Worm (Caenorhabditis elegans) whole organism, midembryonic: ENCODE data around the gene svh-1.

ENCODE experiments used
- T22C8.4 ChIP-seq: fragments of 200-800 bp; sonication (Bioruptor generic); IDR thresholded peaks from 2 replicates; pipeline ENCODE4 v1.3.6; 2022; ENCODE audit warnings: missing genetic modification characterization, missing compliant biosample characterization
- cog-1 ChIP-seq: sonication (generic microtip); optimal IDR thresholded peaks from 2 replicates; lab custom pipeline; 2016; ENCODE audit warnings: missing genetic modification characterization, missing compliant biosample characterization
- flt-1 ChIP-seq: fragments of 200-800 bp; sonication (Bioruptor generic); IDR thresholded peaks from 2 replicates; pipeline ENCODE4 v1.3.6; 2022; ENCODE audit warnings: missing genetic modification characterization, missing compliant biosample characterization
- klf-2 ChIP-seq: fragments of 200-800 bp; sonication (Bioruptor generic); conservative IDR thresholded peaks from 2 replicates; pipeline ENCODE4 v1.3.6; 2022; ENCODE audit warnings: missing genetic modification reagents, missing genetic modification characterization, missing compliant biosample characterization
- med-1 ChIP-seq: sonication (generic microtip); optimal IDR thresholded peaks from 2 replicates; lab custom pipeline; 2017; ENCODE audit warnings: missing genetic modification characterization, mild to moderate bottlenecking, missing compliant biosample characterization, antibody characterized with exemption, missing genetic modification reagents; ENCODE audit not compliant: insufficient read depth
- ref-1 ChIP-seq: fragments of 200-800 bp; sonication (Bioruptor generic); conservative IDR thresholded peaks from 2 replicates; pipeline ENCODE4 v1.3.6; 2022; ENCODE audit warnings: missing genetic modification reagents, missing genetic modification characterization, missing compliant biosample characterization
- tab-1 ChIP-seq: fragments of 200-800 bp; sonication (Bioruptor generic); IDR thresholded peaks from 2 replicates; pipeline ENCODE4 v1.3.6; 2022; ENCODE audit warnings: missing genetic modification characterization, missing compliant biosample characterization
- ztf-23 ChIP-seq: fragments of 200-800 bp; sonication (Bioruptor generic); IDR thresholded peaks from 2 replicates; pipeline ENCODE4 v1.3.6; 2022; ENCODE audit warnings: missing genetic modification reagents, missing genetic modification characterization, missing compliant biosample characterization
- ztf-29 ChIP-seq: fragments of 200-800 bp; sonication (Bioruptor generic); IDR thresholded peaks from 2 replicates; pipeline ENCODE4 v1.3.6; 2022; ENCODE audit warnings: missing genetic modification reagents, missing genetic modification characterization, missing compliant biosample characterization

svh-1 gene

DNA sequence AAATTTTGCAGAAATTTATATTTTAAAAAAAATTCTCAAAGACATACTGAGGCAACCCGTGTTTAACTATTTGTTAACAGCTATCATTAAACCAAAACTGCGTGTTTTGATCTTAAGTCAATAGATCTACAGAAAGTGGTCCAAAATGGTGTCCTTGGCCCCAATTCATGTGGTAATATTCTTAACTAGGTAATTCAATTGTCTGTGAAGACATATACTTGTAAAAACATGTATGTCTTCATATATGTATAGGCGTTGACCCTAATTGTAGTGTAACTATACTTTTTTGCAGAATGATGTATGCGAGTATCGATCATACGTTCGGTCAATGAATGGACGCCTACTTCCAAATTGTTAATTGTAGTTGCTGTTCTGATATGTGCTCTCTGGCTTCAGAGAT, 36.7 kb upstream of the svh-1 start, which contains the start of gene C07G1.15:
Gene C07G1.15, plus strand, starts transcription at position 301 of the 400 bp plus-strand sequence.
- no peak for TF ChIP-seq ztf-23
- no peak for TF ChIP-seq med-1 (GFP tag; lab: Kevin White, UChicago)
- no peak for TF ChIP-seq flt-1 (GFP tag; lab: Robert Waterston, UW)
- no peak for TF ChIP-seq tab-1 (GFP tag; lab: Robert Waterston, UW)
- no peak for TF ChIP-seq cog-1
- TF ChIP-seq T22C8.4 (GFP tag; lab: Robert Waterston, UW), result no peak

- TF ChIP-seq cog-1 (peak; percentile 57), tab-1 (GFP tag; lab: Robert Waterston, UW) (no peak)
Observed at ce11 chrIV:8170264-8170663, 36.1 kb upstream of the svh-1 start.

DNA sequence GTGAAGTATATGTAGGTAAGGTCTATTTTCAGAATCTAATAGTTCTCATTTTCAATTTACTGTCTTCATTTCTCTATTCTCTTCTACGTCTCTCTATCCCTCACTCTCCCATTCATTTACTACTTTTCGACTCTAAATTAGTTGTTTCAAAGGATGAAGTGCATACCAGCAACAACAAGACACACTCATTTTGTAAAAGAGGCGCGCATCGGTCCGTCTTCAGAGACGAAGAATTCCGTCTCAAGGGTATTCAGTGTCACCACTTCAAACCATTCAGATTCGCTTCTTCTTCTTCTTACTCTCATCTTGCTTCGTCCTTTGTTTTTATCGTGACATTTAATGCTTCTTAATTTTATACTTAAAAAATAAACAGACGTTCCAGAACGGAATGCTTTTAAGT, 35.0 kb upstream of the svh-1 start:
- TF ChIP-seq T22C8.4 (GFP tag; lab: Robert Waterston, UW) (no peak), flt-1 (GFP tag; lab: Robert Waterston, UW) (no peak), med-1 (GFP tag; lab: Kevin White, UChicago) (no peak), tab-1 (GFP tag; lab: Robert Waterston, UW) (no peak), ref-1 (GFP tag; lab: Robert Waterston, UW) (no peak), ztf-29 (GFP tag; lab: Robert Waterston, UW) (no peak), cog-1 (no peak), klf-2 (no peak)

ce11 chrIV:8173610-8174009, 32.8 kb upstream of the svh-1 start:
- no peak for TF ChIP-seq klf-2
- TF ChIP-seq med-1 (GFP tag; lab: Kevin White, UChicago), result no peak
- no peak for TF ChIP-seq tab-1 (GFP tag; lab: Robert Waterston, UW)
- no peak for TF ChIP-seq ztf-23
- no peak for TF ChIP-seq flt-1 (GFP tag; lab: Robert Waterston, UW)
- no peak for TF ChIP-seq ref-1 (GFP tag; lab: Robert Waterston, UW)
- no peak for TF ChIP-seq ztf-29 (GFP tag; lab: Robert Waterston, UW)
- TF ChIP-seq cog-1, result no peak
- no peak for TF ChIP-seq T22C8.4 (GFP tag; lab: Robert Waterston, UW)

DNA sequence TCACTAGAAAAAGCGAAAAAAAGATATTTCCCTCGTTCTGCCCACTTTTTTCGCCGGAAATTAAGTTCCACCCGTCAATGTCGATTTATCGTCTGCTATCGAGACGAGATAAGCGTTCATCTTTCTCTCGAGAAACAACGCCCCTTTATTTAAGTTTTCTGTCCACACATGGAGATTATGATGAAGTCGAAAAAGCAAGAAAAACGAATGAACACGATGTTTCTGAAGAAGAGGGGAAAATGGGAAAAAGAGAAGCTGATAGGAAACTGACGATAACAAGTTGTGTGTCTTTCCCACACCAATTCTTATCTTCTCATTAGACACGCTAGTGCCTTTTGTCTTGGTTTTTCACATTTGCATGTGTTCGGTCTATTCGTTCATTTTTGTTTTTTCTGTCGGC, 31.6 kb upstream of the svh-1 start:
- no peak for TF ChIP-seq flt-1 (GFP tag; lab: Robert Waterston, UW)
- no peak for TF ChIP-seq ref-1 (GFP tag; lab: Robert Waterston, UW)
- no peak for TF ChIP-seq ztf-23
- TF ChIP-seq T22C8.4 (GFP tag; lab: Robert Waterston, UW), result no peak
- no peak for TF ChIP-seq cog-1
- TF ChIP-seq tab-1 (GFP tag; lab: Robert Waterston, UW), result no peak
- no peak for TF ChIP-seq klf-2
- TF ChIP-seq ztf-29 (GFP tag; lab: Robert Waterston, UW), result no peak
- no peak for TF ChIP-seq med-1 (GFP tag; lab: Kevin White, UChicago)

DNA sequence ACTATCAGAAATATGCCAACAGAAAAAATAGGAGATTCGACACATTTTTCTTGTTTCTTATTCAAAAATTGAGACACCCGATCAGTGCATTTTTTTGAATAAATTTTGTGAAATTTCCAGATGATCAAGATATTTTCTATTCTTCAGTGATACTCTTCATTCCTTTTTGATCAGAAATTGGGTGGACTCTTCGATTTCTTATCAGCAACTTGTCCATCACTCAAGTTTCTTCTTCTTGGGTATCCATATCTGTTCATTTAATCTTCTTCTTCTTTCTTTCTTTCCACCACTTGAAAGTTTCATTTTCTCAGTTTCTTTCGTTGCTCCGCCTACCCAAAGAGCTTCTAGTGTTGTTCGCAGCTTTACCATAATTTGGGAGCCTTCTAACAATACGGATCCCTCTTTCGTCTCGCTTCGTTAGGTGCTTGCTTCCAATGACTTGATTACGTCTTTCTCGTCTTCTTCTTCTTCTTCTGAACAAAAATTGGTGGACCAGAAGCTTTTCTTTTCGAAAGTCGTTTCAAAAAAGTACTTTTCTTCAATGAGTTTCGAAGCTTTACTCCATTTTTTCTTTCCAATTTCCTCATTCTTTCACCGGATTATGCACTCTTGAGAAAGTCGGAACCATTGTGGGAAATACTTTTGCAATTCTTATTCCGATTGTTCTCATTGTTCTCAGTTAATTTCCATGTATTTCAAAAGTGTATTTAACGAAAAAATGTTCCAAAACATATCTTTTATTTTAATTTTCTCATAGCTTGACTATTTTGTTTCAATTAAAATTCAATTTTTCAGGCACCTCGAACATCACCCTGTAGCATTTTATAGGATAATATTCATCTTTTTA, 30.5 kb upstream of the svh-1 start, which contains the start of gene pct-1:
Gene pct-1, plus strand, starts transcription at position 797 of the 847 bp plus-strand sequence.
- no peak for TF ChIP-seq ztf-29 (GFP tag; lab: Robert Waterston, UW)
- no peak for TF ChIP-seq cog-1
- TF ChIP-seq ztf-23, result no peak
- TF ChIP-seq T22C8.4 (GFP tag; lab: Robert Waterston, UW), result no peak
- no peak for TF ChIP-seq flt-1 (GFP tag; lab: Robert Waterston, UW)
- no peak for TF ChIP-seq tab-1 (GFP tag; lab: Robert Waterston, UW)
- TF ChIP-seq med-1 (GFP tag; lab: Kevin White, UChicago), result no peak
- no peak for TF ChIP-seq ref-1 (GFP tag; lab: Robert Waterston, UW)
- no peak for TF ChIP-seq klf-2

DNA sequence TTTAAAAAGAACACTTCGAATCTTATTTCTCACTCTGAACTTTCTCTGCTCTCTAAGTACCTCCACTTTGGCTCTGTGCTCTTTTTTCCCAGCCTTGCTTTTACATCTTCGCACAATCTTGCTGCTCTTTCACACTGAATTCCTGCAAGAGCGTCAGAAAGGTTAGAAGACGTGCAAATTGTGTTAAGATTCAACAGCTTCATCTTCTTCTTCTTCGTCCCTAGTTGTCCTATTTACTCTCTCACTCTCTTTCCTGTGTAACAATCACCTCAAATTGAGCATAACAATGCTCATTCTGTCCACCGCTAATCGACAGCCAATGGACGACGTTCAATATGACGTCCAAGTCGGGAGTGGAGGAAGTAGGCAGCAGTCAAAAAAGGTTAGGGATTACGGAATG, 25.0 kb upstream of the svh-1 start:
- TF ChIP-seq ztf-23, result no peak
- TF ChIP-seq med-1 (GFP tag; lab: Kevin White, UChicago), result no peak

ce11 chrIV:8182566-8182965, 23.8 kb upstream of the svh-1 start:
- no peak for TF ChIP-seq T22C8.4 (GFP tag; lab: Robert Waterston, UW)
- TF ChIP-seq flt-1 (GFP tag; lab: Robert Waterston, UW), result no peak
- no peak for TF ChIP-seq tab-1 (GFP tag; lab: Robert Waterston, UW)
- no peak for TF ChIP-seq ref-1 (GFP tag; lab: Robert Waterston, UW)
- no peak for TF ChIP-seq cog-1
- TF ChIP-seq ztf-29 (GFP tag; lab: Robert Waterston, UW), result no peak
- TF ChIP-seq med-1 (GFP tag; lab: Kevin White, UChicago), result no peak
- TF ChIP-seq klf-2, result no peak
- no peak for TF ChIP-seq ztf-23

- TF ChIP-seq tab-1 (GFP tag; lab: Robert Waterston, UW) (0 out of 2 replicates have a peak, but pooled peaks have one; percentile 44), med-1 (GFP tag; lab: Kevin White, UChicago) (no peak), flt-1 (GFP tag; lab: Robert Waterston, UW) (peak; percentile 75; the same call in 1 of the 2 replicates), cog-1 (peak; percentile 6)
Observed at ce11 chrIV:8183313-8183712, 23.1 kb upstream of the svh-1 start.

- TF ChIP-seq med-1 (GFP tag; lab: Kevin White, UChicago) (no peak), ztf-29 (GFP tag; lab: Robert Waterston, UW) (no peak), cog-1 (no peak), ref-1 (GFP tag; lab: Robert Waterston, UW) (no peak), T22C8.4 (GFP tag; lab: Robert Waterston, UW) (no peak), tab-1 (GFP tag; lab: Robert Waterston, UW) (no peak), ztf-23 (no peak), flt-1 (GFP tag; lab: Robert Waterston, UW) (no peak), klf-2 (no peak)
Observed at ce11 chrIV:8188421-8189112, 17.8 kb upstream of the svh-1 start.
